Worm (Caenorhabditis elegans): Measurements from ENCODE around the gene mdt-15.

Gene mdt-15

DNA sequence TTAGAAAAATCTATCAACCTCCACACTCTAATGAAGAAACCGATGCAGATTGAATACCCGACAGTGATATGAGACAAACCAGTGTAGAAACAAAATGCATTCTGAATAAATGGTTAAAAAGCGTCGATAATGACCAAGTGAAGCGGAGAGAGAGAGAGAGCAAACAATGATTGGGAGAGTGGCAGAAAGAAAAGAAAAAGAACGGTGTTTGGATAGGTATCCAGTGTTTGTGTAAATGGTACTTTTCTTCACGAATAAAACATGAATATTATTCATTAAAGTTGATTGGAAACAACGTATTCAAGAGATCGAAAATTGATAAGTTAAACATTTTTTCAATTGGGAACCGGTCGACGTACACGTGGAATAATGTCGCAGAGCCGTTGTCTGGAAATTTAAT is 35.9 kb upstream of the mdt-15 start, which contains the start of gene F01F1.15:
Gene F01F1.15, minus strand, starts transcription at position 101 of the 400 bp plus-strand sequence.
- TF ChIP-seq snpc-4 (tag; optimal IDR thresholded peaks at IDR 0.05) (no peak), mls-2 (tag; optimal IDR thresholded peaks at IDR 0.05) (no peak), ceh-83 (GFP tag; optimal IDR thresholded peaks at IDR 0.05) (no peak), zip-8 (tag; optimal IDR thresholded peaks at IDR 0.05) (no peak), nhr-76 (tag; optimal IDR thresholded peaks at IDR 0.05) (no peak), lin-13 (tag; optimal IDR thresholded peaks at IDR 0.05) (no peak)

DNA sequence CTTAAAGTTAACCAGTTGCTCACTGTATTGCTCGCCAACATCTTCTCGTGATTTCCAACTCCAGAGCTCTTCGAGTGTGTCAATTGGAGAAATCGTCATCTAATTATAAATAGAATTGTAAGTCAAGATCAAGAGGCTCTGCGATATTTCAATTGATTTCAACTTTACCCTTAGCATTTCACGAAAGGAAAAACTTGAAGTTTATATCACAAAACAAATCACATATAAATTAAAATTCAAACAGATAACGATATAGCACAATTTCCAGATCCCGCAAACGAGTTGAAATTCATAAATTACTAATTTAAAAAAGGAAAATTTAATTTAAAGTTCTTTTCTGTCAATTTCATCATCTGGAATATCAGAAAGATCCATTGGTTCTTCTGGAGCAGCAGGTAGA is 34.9 kb upstream of the mdt-15 start, which contains the start of gene eng-1:
Gene eng-1, minus strand, starts transcription at position 101 of the 400 bp plus-strand sequence.
- no peak for TF ChIP-seq lin-32 (GFP tag; optimal IDR thresholded peaks at IDR 0.05)

DNA sequence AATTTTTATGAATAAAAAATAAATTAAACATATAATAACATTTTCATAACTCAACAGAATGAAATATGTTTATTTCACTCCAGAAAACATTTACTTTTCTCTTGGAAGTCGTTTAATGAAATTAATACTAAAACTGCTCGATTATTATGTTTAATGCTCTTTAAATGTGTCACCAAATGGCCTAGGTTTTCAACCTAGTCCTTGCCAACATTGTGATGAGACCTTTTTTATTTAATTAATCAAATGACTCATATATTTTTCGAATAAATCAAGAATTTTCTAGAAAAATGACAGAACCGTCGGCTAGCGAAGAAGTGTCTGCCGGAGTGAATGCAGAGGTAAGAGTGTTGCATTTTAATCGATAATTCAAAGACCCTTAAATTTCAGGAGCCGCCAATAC is 30.7 kb upstream of the mdt-15 start, which contains the start of gene rabn-5:
Gene rabn-5, plus strand, starts transcription at position 284 of the 400 bp plus-strand sequence.
- TF ChIP-seq snpc-4 (tag; optimal IDR thresholded peaks at IDR 0.05) (no peak), ces-1 (GFP tag; optimal IDR thresholded peaks at IDR 0.05) (peak; percentile 80)

DNA sequence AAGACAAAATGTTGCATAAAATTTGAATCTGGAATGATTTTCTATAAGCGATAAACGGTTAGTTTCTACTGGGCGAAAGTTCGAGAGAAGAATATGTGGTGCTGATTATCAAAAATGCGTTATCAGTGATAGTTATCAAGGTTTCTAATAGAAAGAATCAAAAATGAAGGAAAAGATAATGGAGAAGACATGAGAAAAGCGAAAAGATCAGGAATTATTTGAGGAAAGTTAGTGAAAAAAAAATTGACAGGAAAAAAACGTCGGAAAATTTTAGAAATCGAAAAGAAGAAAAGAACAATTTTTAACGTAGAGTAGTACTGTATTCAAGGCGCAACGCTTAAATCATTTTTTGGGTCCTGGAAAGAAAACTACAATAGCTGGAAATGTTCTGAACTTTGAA is 30.2 kb upstream of the mdt-15 start, which contains the start of gene dnpp-1:
Gene dnpp-1, minus strand, starts transcription at position 30 of the 400 bp plus-strand sequence.
- TF ChIP-seq ztf-11 (tag; optimal IDR thresholded peaks at IDR 0.05) (no peak), sptf-1 (tag; optimal IDR thresholded peaks at IDR 0.05) (no peak), ham-2 (GFP tag; optimal IDR thresholded peaks at IDR 0.05) (no peak), unc-120 (tag; optimal IDR thresholded peaks at IDR 0.05; ENCODE audit: poor library complexity, severe bottlenecking) (no peak), nhr-76 (tag; optimal IDR thresholded peaks at IDR 0.05) (no peak), flh-1 (GFP tag; optimal IDR thresholded peaks at IDR 0.05) (no peak), nhr-237 (tag; optimal IDR thresholded peaks at IDR 0.05) (no peak), unc-62 (GFP tag; optimal IDR thresholded peaks at IDR 0.05) (no peak), mab-5 (tag; optimal IDR thresholded peaks at IDR 0.05) (no peak), ces-1 (GFP tag; optimal IDR thresholded peaks at IDR 0.05) (no peak), ceh-43 (GFP tag; optimal IDR thresholded peaks at IDR 0.05) (no peak)

DNA sequence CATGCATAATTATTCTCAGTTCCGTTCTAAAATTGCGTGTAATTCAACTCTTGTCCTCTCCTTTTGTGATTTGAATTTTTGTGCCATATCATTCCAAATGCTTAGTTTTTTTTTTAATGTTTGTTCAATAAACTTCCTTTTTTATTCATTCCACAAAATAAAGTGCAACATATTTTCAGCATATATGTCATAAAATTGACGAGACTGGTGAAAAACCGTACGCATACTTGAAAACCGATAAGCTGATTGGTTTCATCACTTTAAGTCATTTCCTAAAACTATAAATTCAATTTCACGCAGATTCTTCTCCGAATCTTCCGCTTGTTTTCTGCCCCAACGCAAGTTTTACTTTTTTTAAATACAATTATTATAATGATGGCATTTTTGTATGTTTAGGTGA is 25.5 kb upstream of the mdt-15 start, which contains the start of gene dpf-4:
Gene dpf-4, plus strand, starts transcription at position 301 of the 400 bp plus-strand sequence.
- TF ChIP-seq nhr-28 (tag; optimal IDR thresholded peaks at IDR 0.05) (no peak), unc-39 (tag; optimal IDR thresholded peaks at IDR 0.05) (no peak), elt-1 (tag; optimal IDR thresholded peaks at IDR 0.05; ENCODE audit: borderline replicate concordance, insufficient read depth) (no peak), snpc-4 (tag; optimal IDR thresholded peaks at IDR 0.05) (no peak)

DNA sequence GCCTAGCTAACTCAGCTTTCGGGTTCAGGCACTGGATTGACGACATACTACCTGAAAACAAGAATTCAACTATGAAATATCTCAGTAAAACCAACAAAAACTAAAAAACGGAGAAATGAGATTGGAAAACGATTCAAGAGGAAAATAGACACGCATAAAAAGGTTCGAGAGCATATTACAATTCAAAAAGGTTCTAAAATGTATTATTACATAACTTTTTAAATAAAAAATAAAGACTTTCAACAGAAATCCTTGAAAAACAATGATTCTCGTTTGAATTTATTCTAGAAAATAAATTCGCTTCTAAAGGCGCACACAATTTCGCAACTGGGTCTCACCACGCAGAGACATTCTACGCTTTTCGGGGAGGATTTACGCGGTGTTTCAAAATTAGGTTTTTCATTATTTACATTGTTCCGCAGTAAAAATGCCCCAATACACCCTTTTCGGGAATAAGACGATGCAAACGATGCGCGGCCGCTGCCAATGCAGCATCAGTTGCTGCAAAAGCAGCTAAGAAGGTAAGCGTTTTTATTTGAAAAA is 22.2 kb upstream of the mdt-15 start, which contains the start of the genes cct-6 and alh-9:
Gene cct-6, minus strand, starts transcription at position 51 of the 543 bp plus-strand sequence.
Gene alh-9, plus strand, starts transcription at position 382 of the 543 bp plus-strand sequence.
- TF ChIP-seq lsy-2 (tag; optimal IDR thresholded peaks at IDR 0.05) (peak; percentile 83), nhr-237 (tag; optimal IDR thresholded peaks at IDR 0.05) (peak; percentile 75), sem-2 (GFP tag; optimal IDR thresholded peaks at IDR 0.05) (no peak), mep-1 (tag; optimal IDR thresholded peaks at IDR 0.05) (peak; percentile 89), blmp-1 (tag; optimal IDR thresholded peaks at IDR 0.05) (no peak), hlh-1 (tag; optimal IDR thresholded peaks at IDR 0.05) (peak; percentile 49), ces-1 (GFP tag; optimal IDR thresholded peaks at IDR 0.05) (peak; percentile 84), mls-2 (tag; optimal IDR thresholded peaks at IDR 0.05) (no peak), pha-4 (tag; optimal IDR thresholded peaks at IDR 0.05) (peak; percentile 87), cnd-1 (tag; optimal IDR thresholded peaks at IDR 0.05) (no peak), ham-2 (GFP tag; optimal IDR thresholded peaks at IDR 0.05) (no peak), ceh-39 (tag; optimal IDR thresholded peaks at IDR 0.05) (peak; percentile 44), lin-13 (tag; optimal IDR thresholded peaks at IDR 0.05) (peak; percentile 60), ztf-11 (tag; optimal IDR thresholded peaks at IDR 0.05) (no peak), drap-1 (GFP tag; optimal IDR thresholded peaks at IDR 0.05) (no peak), unc-62 (GFP tag; optimal IDR thresholded peaks at IDR 0.05) (no peak), unc-120 (tag; optimal IDR thresholded peaks at IDR 0.05; ENCODE audit: poor library complexity, severe bottlenecking) (peak; percentile 80), ceh-83 (GFP tag; optimal IDR thresholded peaks at IDR 0.05) (no peak)
